Worm (Caenorhabditis elegans): ENCODE measurements around the gene flor-1.

Gene flor-1

DNA sequence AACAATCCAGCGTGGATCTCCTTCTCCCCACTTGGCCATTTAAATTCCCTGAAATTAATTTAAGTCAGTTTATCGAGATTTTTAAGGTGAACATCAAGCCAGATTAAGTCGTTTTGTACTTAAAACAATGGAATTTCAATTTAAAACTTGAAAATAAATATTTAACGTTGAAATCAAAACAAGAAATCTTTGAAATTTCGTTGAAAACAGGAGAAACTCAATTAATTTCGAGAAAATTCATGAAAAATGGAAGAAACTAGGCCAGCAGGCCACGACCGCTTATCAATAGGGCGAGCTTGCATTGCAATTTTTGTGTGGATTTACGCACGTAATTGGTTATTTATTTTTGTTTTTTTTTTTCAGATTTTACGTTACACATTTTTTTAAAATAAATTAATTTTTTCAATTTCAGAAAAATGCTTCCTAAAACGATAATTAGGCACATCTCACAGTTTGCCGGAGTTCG is 34.0 kb downstream of the flor-1 start, which contains the start of the genes ahsa-1 and C01G10.7 (continued):
- TF ChIP-seq snpc-4 (tag; optimal IDR thresholded peaks at IDR 0.05) (peak; percentile 87), lin-39 (tag; optimal IDR thresholded peaks at IDR 0.05) (peak; percentile 75), nhr-43 (tag; optimal IDR thresholded peaks at IDR 0.05; ENCODE audit: poor library complexity, severe bottlenecking) (peak; percentile 95), nhr-237 (tag; optimal IDR thresholded peaks at IDR 0.05) (no peak), lin-15B (tag; optimal IDR thresholded peaks at IDR 0.05) (peak; percentile 99), zag-1 (tag; optimal IDR thresholded peaks at IDR 0.05) (no peak), unc-39 (tag; optimal IDR thresholded peaks at IDR 0.05) (no peak), elt-2 (tag; optimal IDR thresholded peaks at IDR 0.05) (peak; percentile 61), aly-2 (tag; optimal IDR thresholded peaks at IDR 0.05) (no peak), tbx-2 (tag; optimal IDR thresholded peaks at IDR 0.05) (peak; percentile 37), ztf-4 (tag; optimal IDR thresholded peaks at IDR 0.05) (no peak), nhr-77 (tag; optimal IDR thresholded peaks at IDR 0.05) (peak; percentile 37), mml-1 (tag; optimal IDR thresholded peaks at IDR 0.05) (no peak), ama-1 (optimal IDR thresholded peaks at IDR 0.05) (no peak), ZK546.5 (tag; optimal IDR thresholded peaks at IDR 0.05) (no peak), ceh-16 (tag; optimal IDR thresholded peaks at IDR 0.05) (no peak)

- TF ChIP-seq ceh-9 (tag; optimal IDR thresholded peaks at IDR 0.05) (no peak), nhr-12 (tag; optimal IDR thresholded peaks at IDR 0.05) (no peak), elt-2 (tag; optimal IDR thresholded peaks at IDR 0.05) (peak; percentile 15), unc-39 (tag; optimal IDR thresholded peaks at IDR 0.05) (no peak), ama-1 (optimal IDR thresholded peaks at IDR 0.05) (peak; percentile 84)
Observed at ce11 chrV:15083659-15084058, 35.8 kb downstream of the flor-1 start.

- TF ChIP-seq egl-27 (tag; optimal IDR thresholded peaks at IDR 0.05) (no peak), R02D3.7 (tag; optimal IDR thresholded peaks at IDR 0.05) (peak; percentile 9), ztf-11 (tag; optimal IDR thresholded peaks at IDR 0.05) (no peak), ceh-28 (tag; optimal IDR thresholded peaks at IDR 0.05) (no peak), nhr-237 (tag; optimal IDR thresholded peaks at IDR 0.05) (no peak), ZK546.5 (tag; optimal IDR thresholded peaks at IDR 0.05) (no peak), skn-1 (tag; optimal IDR thresholded peaks at IDR 0.05) (no peak), nhr-25 (tag; optimal IDR thresholded peaks at IDR 0.05) (peak; percentile 8), daf-12 (tag; optimal IDR thresholded peaks at IDR 0.05) (no peak), nhr-12 (tag; optimal IDR thresholded peaks at IDR 0.05) (no peak), ceh-16 (tag; optimal IDR thresholded peaks at IDR 0.05) (no peak), nhr-23 (tag; optimal IDR thresholded peaks at IDR 0.05) (peak; percentile 43), egl-5 (tag; optimal IDR thresholded peaks at IDR 0.05) (no peak), fos-1 (tag; optimal IDR thresholded peaks at IDR 0.05) (no peak), fkh-2 (tag; optimal IDR thresholded peaks at IDR 0.05) (no peak), hmg-11 (tag; optimal IDR thresholded peaks at IDR 0.05) (peak; percentile 33), ceh-9 (tag; optimal IDR thresholded peaks at IDR 0.05) (no peak), elt-3 (tag; optimal IDR thresholded peaks at IDR 0.05) (no peak), tbx-2 (tag; optimal IDR thresholded peaks at IDR 0.05) (no peak), pqm-1 (tag; optimal IDR thresholded peaks at IDR 0.05) (no peak), snpc-4 (tag; optimal IDR thresholded peaks at IDR 0.05) (peak; percentile 62), unc-39 (tag; optimal IDR thresholded peaks at IDR 0.05) (no peak), ztf-4 (tag; optimal IDR thresholded peaks at IDR 0.05) (no peak), aly-2 (tag; optimal IDR thresholded peaks at IDR 0.05) (no peak), zag-1 (tag; optimal IDR thresholded peaks at IDR 0.05) (no peak), lin-39 (tag; optimal IDR thresholded peaks at IDR 0.05) (peak; percentile 16), nhr-28 (tag; optimal IDR thresholded peaks at IDR 0.05) (no peak), elt-2 (tag; optimal IDR thresholded peaks at IDR 0.05) (peak; percentile 41), nfya-1 (tag; optimal IDR thresholded peaks at IDR 0.05; ENCODE audit: insufficient read depth) (peak; percentile 39), sea-2 (GFP tag; optimal IDR thresholded peaks at IDR 0.05) (no peak), pha-4 (tag; optimal IDR thresholded peaks at IDR 0.05) (peak; percentile 66), unc-62 (GFP tag; optimal IDR thresholded peaks at IDR 0.05) (no peak), eor-1 (tag; optimal IDR thresholded peaks at IDR 0.05) (peak in 1 of 2 experiments; percentile 67), lin-15B (tag; optimal IDR thresholded peaks at IDR 0.05) (peak; percentile 57), lsy-12 (tag; optimal IDR thresholded peaks at IDR 0.05) (no peak), nhr-77 (tag; optimal IDR thresholded peaks at IDR 0.05) (no peak), nhr-76 (tag; optimal IDR thresholded peaks at IDR 0.05) (no peak), ceh-82 (tag; optimal IDR thresholded peaks at IDR 0.05) (no peak), nhr-67 (tag; optimal IDR thresholded peaks at IDR 0.05) (no peak), nhr-11 (tag; optimal IDR thresholded peaks at IDR 0.05) (no peak), ama-1 (optimal IDR thresholded peaks at IDR 0.05) (no peak), mml-1 (tag; optimal IDR thresholded peaks at IDR 0.05) (no peak), nhr-43 (tag; optimal IDR thresholded peaks at IDR 0.05; ENCODE audit: poor library complexity, severe bottlenecking) (peak; percentile 91), elt-1 (tag; optimal IDR thresholded peaks at IDR 0.05) (peak; percentile 8), mdl-1 (tag; optimal IDR thresholded peaks at IDR 0.05) (no peak), fkh-10 (GFP tag; optimal IDR thresholded peaks at IDR 0.05) (no peak), jun-1 (tag; optimal IDR thresholded peaks at IDR 0.05) (no peak)
Observed at ce11 chrV:15082291-15082690, 37.1 kb downstream of the flor-1 start, which contains the start of the genes C01G10.10 and C01G10.9. TSS of gene C01G10.10 (minus strand) at chrV:15082441. TSS of gene C01G10.9 (plus strand) at chrV:15082530.

Measured in whole organism, L3 larva.